Worm (Caenorhabditis elegans) whole organism, late embryonic: ENCODE measurements around the gene C02F5.13.

Experiments used
- C08G9.2 ChIP-seq: sonication (generic microtip); optimal IDR thresholded peaks from 2 replicates; lab custom pipeline; 2016; ENCODE audit warnings: mild to moderate bottlenecking, missing genetic modification characterization, moderate library complexity, missing compliant biosample characterization
- ama-1 ChIP-seq: fragments of 150-350 bp; optimal IDR thresholded peaks from 2 replicates; lab custom pipeline; 2014
- ceh-14 ChIP-seq: sonication (generic microtip); optimal IDR thresholded peaks from 2 replicates; lab custom pipeline; 2016; ENCODE audit warnings: missing genotype, missing genetic modification characterization, missing compliant biosample characterization
- ceh-31 ChIP-seq: sonication (generic microtip); optimal IDR thresholded peaks from 2 replicates; lab custom pipeline; 2016; ENCODE audit warnings: missing genetic modification characterization, missing compliant biosample characterization
- ceh-9 ChIP-seq: sonication (generic microtip); optimal IDR thresholded peaks from 2 replicates; lab custom pipeline; 2016; ENCODE audit warnings: mild to moderate bottlenecking, missing genetic modification characterization, inconsistent platforms, missing compliant biosample characterization
- eyg-1 ChIP-seq: sonication (generic microtip); optimal IDR thresholded peaks from 2 replicates; lab custom pipeline; 2016; ENCODE audit warnings: missing genotype, missing genetic modification characterization, missing compliant biosample characterization
- hlh-30 ChIP-seq: sonication (generic microtip); optimal IDR thresholded peaks from 2 replicates; lab custom pipeline; 2017; ENCODE audit warnings: antibody characterized with exemption, missing genetic modification characterization, missing compliant biosample characterization; ENCODE audit not compliant: insufficient read depth
- hlh-8 ChIP-seq: sonication (generic microtip); optimal IDR thresholded peaks from 2 replicates; lab custom pipeline; 2016; ENCODE audit warnings: missing genotype, missing genetic modification characterization, missing compliant biosample characterization
- nfya-1 ChIP-seq: sonication (generic microtip); optimal IDR thresholded peaks from 2 replicates; lab custom pipeline; 2017; ENCODE audit warnings: missing genetic modification characterization, mild to moderate bottlenecking, missing compliant biosample characterization, antibody characterized with exemption, moderate library complexity
- nhr-11 ChIP-seq: fragments of 150-350 bp; optimal IDR thresholded peaks from 2 replicates; lab custom pipeline; 2014; ENCODE audit warnings: missing biosample characterization, missing genetic modification characterization
- nhr-232 ChIP-seq: sonication (generic microtip); optimal IDR thresholded peaks from 2 replicates; lab custom pipeline; 2016; ENCODE audit warnings: missing genetic modification characterization, missing compliant biosample characterization
- odd-2 ChIP-seq: sonication (generic microtip); optimal IDR thresholded peaks from 2 replicates; lab custom pipeline; 2017; ENCODE audit warnings: antibody characterized with exemption, mild to moderate bottlenecking, missing genetic modification characterization, missing compliant biosample characterization
- sox-4 ChIP-seq: sonication (generic microtip); optimal IDR thresholded peaks from 2 replicates; lab custom pipeline; 2017; ENCODE audit warnings: mild to moderate bottlenecking, missing genetic modification characterization, inconsistent platforms, missing compliant biosample characterization
- unc-3 ChIP-seq, 2 experiments: fragments of 200-800 bp in 1 of 2; sonication (Bioruptor generic) in 1 of 2; sonication (generic microtip) in 1 of 2; conservative IDR thresholded peaks in 1 of 2; optimal IDR thresholded peaks in 1 of 2; 2 replicates each; pipeline versions ENCODE4 v1.3.6 to Lab custom; 2016 to 2022; ENCODE audit warnings: missing compliant biosample characterization in 2 of 2, missing genetic modification characterization in 2 of 2, missing genetic modification reagents in 1 of 2

DNA sequence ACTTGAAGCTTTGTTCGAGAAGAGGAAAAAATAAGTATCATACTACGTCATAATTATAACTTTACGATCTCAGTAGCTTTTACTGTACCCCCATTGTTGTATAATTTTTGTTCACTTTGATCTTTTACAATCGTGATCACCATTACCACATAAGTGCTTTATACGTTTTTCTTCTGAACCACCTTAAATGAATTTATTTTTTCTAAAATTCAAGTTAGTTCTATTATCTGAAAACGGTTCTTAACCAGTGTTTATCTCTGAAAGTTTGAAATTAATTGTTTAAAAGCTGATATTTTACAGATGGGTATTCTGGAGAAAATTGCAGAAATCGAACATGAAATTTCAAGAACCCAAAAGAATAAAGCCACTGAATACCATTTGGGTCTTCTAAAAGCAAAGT is 1.6 kb upstream of the C02F5.13 start, which contains the start of gene C02F5.3:
- TF ChIP-seq odd-2 (tag; lab: Kevin White, UChicago) (no peak), ama-1 (no peak), hlh-30 (tag; lab: Kevin White, UChicago) (no peak), ceh-9 (tag; lab: Kevin White, UChicago) (no peak), C08G9.2 (tag; lab: Kevin White, UChicago) (no peak), sox-4 (no peak), nhr-11 (no peak), hlh-8 (tag; lab: Kevin White, UChicago) (no peak), nhr-232 (tag; lab: Kevin White, UChicago) (no peak), ceh-31 (tag; lab: Kevin White, UChicago) (no peak), eyg-1 (tag; lab: Kevin White, UChicago) (no peak), ceh-14 (no peak), unc-3 (GFP tag; conservative IDR thresholded peaks at IDR 0.05; lab: Robert Waterston, UW) (no peak), unc-3 (tag; optimal IDR thresholded peaks at IDR 0.05; lab: Kevin White, UChicago) (no peak), nfya-1 (no peak)
